Fruit fly (Drosophila melanogaster) whole organism, prepupa: Measurements from ENCODE around the gene CG31178.

Experiments used
- CG10631 ChIP-seq: fragments of 200-800 bp; sonication (Bioruptor generic); optimal IDR thresholded peaks from 2 replicates; lab custom pipeline; 2016; ENCODE audit warnings: missing biosample characterization, missing genetic modification characterization
- CG11294 ChIP-seq: fragments of 200-800 bp; sonication (Bioruptor generic); IDR thresholded peaks from 2 replicates; pipeline ENCODE4 v1.3.6; 2022; ENCODE audit warnings: missing biosample characterization, missing genetic modification characterization
- CG15336 ChIP-seq: fragments of 200-800 bp; sonication (Bioruptor generic); IDR thresholded peaks from 2 replicates; pipeline ENCODE4 v1.3.6; 2022; ENCODE audit warnings: missing biosample characterization, missing genetic modification characterization
- CG16779 ChIP-seq: fragments of 200-800 bp; sonication (Bioruptor generic); optimal IDR thresholded peaks from 3 replicates; lab custom pipeline; 2017; ENCODE audit warnings: missing biosample characterization, mild to moderate bottlenecking, missing genetic modification characterization
- CG31627 ChIP-seq: fragments of 200-800 bp; sonication (Bioruptor generic); optimal IDR thresholded peaks from 3 replicates; lab custom pipeline; 2016; ENCODE audit warnings: missing biosample characterization, missing genetic modification characterization
- CG32006 ChIP-seq: fragments of 200-800 bp; sonication (Bioruptor generic); optimal IDR thresholded peaks from 3 replicates; lab custom pipeline; 2017; ENCODE audit warnings: missing biosample characterization, mild to moderate bottlenecking, missing genetic modification characterization
- CG34406 ChIP-seq: fragments of 200-800 bp; sonication (Bioruptor generic); optimal IDR thresholded peaks from 3 replicates; lab custom pipeline; 2016; ENCODE audit warnings: missing biosample characterization, missing genetic modification characterization
- CG3919 ChIP-seq: fragments of 200-800 bp; sonication (Bioruptor generic); optimal IDR thresholded peaks from 3 replicates; lab custom pipeline; 2016; ENCODE audit warnings: missing biosample characterization, missing genetic modification characterization
- CG4318 ChIP-seq: fragments of 200-800 bp; sonication (Bioruptor generic); optimal IDR thresholded peaks from 3 replicates; lab custom pipeline; 2017; ENCODE audit warnings: missing biosample characterization, mild to moderate bottlenecking, missing genetic modification characterization
- CG6163 ChIP-seq: fragments of 200-800 bp; sonication (Bioruptor generic); IDR thresholded peaks from 3 replicates; pipeline ENCODE4 v1.3.6; 2022; ENCODE audit warnings: missing biosample characterization, missing genetic modification characterization
- CG6276 ChIP-seq: fragments of 200-800 bp; sonication (Bioruptor generic); optimal IDR thresholded peaks from 2 replicates; lab custom pipeline; 2017; ENCODE audit warnings: missing biosample characterization, mild to moderate bottlenecking, missing genetic modification characterization
- CG6792 ChIP-seq: fragments of 200-800 bp; sonication (Bioruptor generic); optimal IDR thresholded peaks from 3 replicates; lab custom pipeline; 2016; ENCODE audit warnings: missing biosample characterization, missing genetic modification characterization
- CG6854 ChIP-seq: fragments of 200-800 bp; sonication (Bioruptor generic); optimal IDR thresholded peaks from 2 replicates; lab custom pipeline; 2017; ENCODE audit warnings: missing biosample characterization, mild to moderate bottlenecking, missing genetic modification characterization
- CG7368 ChIP-seq: fragments of 200-800 bp; sonication (Bioruptor generic); optimal IDR thresholded peaks from 3 replicates; lab custom pipeline; 2016; ENCODE audit warnings: missing biosample characterization, missing genetic modification characterization
- CG8119 ChIP-seq: fragments of 200-800 bp; sonication (Bioruptor generic); IDR thresholded peaks from 3 replicates; pipeline ENCODE4 v1.3.6; 2022; ENCODE audit warnings: missing biosample characterization, missing genetic modification characterization
- CG8319 ChIP-seq: fragments of 200-800 bp; sonication (Bioruptor generic); optimal IDR thresholded peaks from 3 replicates; lab custom pipeline; 2016; ENCODE audit warnings: missing biosample characterization, missing genetic modification characterization
- CG9139 ChIP-seq: fragments of 200-800 bp; sonication (Bioruptor generic); optimal IDR thresholded peaks from 3 replicates; lab custom pipeline; 2017; ENCODE audit warnings: missing biosample characterization, mild to moderate bottlenecking, missing genetic modification characterization
- Eip75B ChIP-seq: fragments of 200-800 bp; sonication (Bioruptor generic); optimal IDR thresholded peaks from 3 replicates; lab custom pipeline; 2016; ENCODE audit warnings: missing biosample characterization, missing genetic modification characterization
- Eip78C ChIP-seq: fragments of 200-800 bp; sonication (Bioruptor generic); peaks from one replicate; lab custom pipeline; 2016; ENCODE audit warnings: missing biosample characterization, missing genetic modification characterization
- Eip93F ChIP-seq: fragments of 200-800 bp; sonication (Bioruptor generic); optimal IDR thresholded peaks from 2 replicates; lab custom pipeline; 2016; ENCODE audit warnings: missing biosample characterization, mild to moderate bottlenecking, missing genetic modification characterization
- Ets21C ChIP-seq: fragments of 200-800 bp; sonication (Bioruptor generic); optimal IDR thresholded peaks from 3 replicates; lab custom pipeline; 2016; ENCODE audit warnings: missing biosample characterization, missing genetic modification characterization
- Gug ChIP-seq: fragments of 200-800 bp; sonication (Bioruptor generic); IDR thresholded peaks from 2 replicates; pipeline ENCODE4 v1.3.6; 2022; ENCODE audit warnings: missing biosample characterization, missing genetic modification characterization
- Hr39 ChIP-seq: fragments of 200-800 bp; sonication (Bioruptor generic); optimal IDR thresholded peaks from 2 replicates; lab custom pipeline; 2016; ENCODE audit warnings: missing biosample characterization, missing genetic modification characterization
- Hr4 ChIP-seq: fragments of 200-800 bp; sonication (Bioruptor generic); optimal IDR thresholded peaks from 3 replicates; lab custom pipeline; 2016; ENCODE audit warnings: missing biosample characterization, missing genetic modification characterization
- Lpt ChIP-seq: fragments of 200-800 bp; sonication (Bioruptor generic); optimal IDR thresholded peaks from 3 replicates; lab custom pipeline; 2016; ENCODE audit warnings: missing biosample characterization, missing genetic modification characterization
- Met ChIP-seq: fragments of 200-800 bp; sonication (Bioruptor generic); optimal IDR thresholded peaks from 3 replicates; lab custom pipeline; 2016; ENCODE audit warnings: missing biosample characterization, missing genetic modification characterization
- OdsH ChIP-seq: fragments of 200-800 bp; sonication (Bioruptor generic); optimal IDR thresholded peaks from 3 replicates; lab custom pipeline; 2016; ENCODE audit warnings: missing biosample characterization, missing genetic modification characterization
- Smox ChIP-seq: fragments of 200-800 bp; sonication (Bioruptor generic); optimal IDR thresholded peaks from 3 replicates; lab custom pipeline; 2016; ENCODE audit warnings: missing biosample characterization, missing genetic modification characterization
- Sox15 ChIP-seq: fragments of 200-800 bp; sonication (Bioruptor generic); optimal IDR thresholded peaks from 3 replicates; lab custom pipeline; 2016; ENCODE audit warnings: missing biosample characterization, missing genetic modification characterization
- achi ChIP-seq: fragments of 200-800 bp; sonication (Bioruptor generic); optimal IDR thresholded peaks from 3 replicates; lab custom pipeline; 2016; ENCODE audit warnings: missing biosample characterization, missing genetic modification characterization
- acj6 ChIP-seq: fragments of 200-800 bp; sonication (Bioruptor generic); optimal IDR thresholded peaks from 3 replicates; lab custom pipeline; 2016; ENCODE audit warnings: missing biosample characterization, missing genetic modification characterization
- cyc ChIP-seq: fragments of 200-800 bp; sonication (Bioruptor generic); optimal IDR thresholded peaks from 3 replicates; lab custom pipeline; 2016; ENCODE audit warnings: missing biosample characterization, missing genetic modification characterization
- dac ChIP-seq: fragments of 200-800 bp; sonication (Bioruptor generic); optimal IDR thresholded peaks from 2 replicates; lab custom pipeline; 2017; ENCODE audit warnings: missing biosample characterization, mild to moderate bottlenecking, missing genetic modification characterization
- eg ChIP-seq: fragments of 200-800 bp; sonication (Bioruptor generic); IDR thresholded peaks from 3 replicates; pipeline ENCODE4 v1.3.6; 2022; ENCODE audit warnings: missing biosample characterization, missing genetic modification characterization
- esn ChIP-seq: fragments of 200-800 bp; sonication (Bioruptor generic); optimal IDR thresholded peaks from 2 replicates; lab custom pipeline; 2016; ENCODE audit warnings: missing biosample characterization, mild to moderate bottlenecking, missing genetic modification characterization, moderate library complexity
- fd59A ChIP-seq: fragments of 200-800 bp; sonication (Bioruptor generic); optimal IDR thresholded peaks from 2 replicates; lab custom pipeline; 2017; ENCODE audit warnings: missing biosample characterization, mild to moderate bottlenecking, missing genetic modification characterization, missing genetic modification reagents
- fd85E ChIP-seq: fragments of 200-800 bp; sonication (Bioruptor generic); optimal IDR thresholded peaks from 3 replicates; lab custom pipeline; 2016; ENCODE audit warnings: missing biosample characterization, missing genetic modification characterization
- fkh ChIP-seq: fragments of 200-800 bp; sonication (Bioruptor generic); optimal IDR thresholded peaks from 3 replicates; lab custom pipeline; 2017; ENCODE audit warnings: missing biosample characterization, mild to moderate bottlenecking, missing genetic modification characterization, moderate library complexity
- lz ChIP-seq: fragments of 200-800 bp; sonication (Bioruptor generic); optimal IDR thresholded peaks from 3 replicates; lab custom pipeline; 2016; ENCODE audit warnings: missing biosample characterization, missing genetic modification characterization
- net ChIP-seq: fragments of 200-800 bp; sonication (Bioruptor generic); optimal IDR thresholded peaks from 3 replicates; lab custom pipeline; 2016; ENCODE audit warnings: missing biosample characterization, missing genetic modification characterization
- salr ChIP-seq, 2 experiments: fragments of 200-800 bp; sonication (Bioruptor generic); optimal IDR thresholded peaks; 3 replicates each; lab custom pipeline; 2016 to 2018; ENCODE audit warnings: missing biosample characterization in 2 of 2, missing genetic modification characterization in 2 of 2, mild to moderate bottlenecking in 1 of 2
- spab ChIP-seq: fragments of 200-800 bp; sonication (Bioruptor generic); optimal IDR thresholded peaks from 2 replicates; lab custom pipeline; 2017; ENCODE audit warnings: missing biosample characterization, mild to moderate bottlenecking, missing genetic modification characterization, missing genetic modification reagents
- ss ChIP-seq, 2 experiments: fragments of 200-800 bp; sonication (Bioruptor generic); optimal IDR thresholded peaks; 2 replicates in 1 of 2; 3 replicates in 1 of 2; lab custom pipeline; 2017 to 2018; ENCODE audit warnings: mild to moderate bottlenecking in 2 of 2, missing biosample characterization in 2 of 2, missing genetic modification characterization in 2 of 2, moderate library complexity in 1 of 2
- svp ChIP-seq: fragments of 200-800 bp; sonication (Bioruptor generic); peaks from one replicate; lab custom pipeline; 2016; ENCODE audit warnings: missing biosample characterization, missing genetic modification characterization
- topi ChIP-seq: fragments of 200-800 bp; sonication (Bioruptor generic); optimal IDR thresholded peaks from 3 replicates; lab custom pipeline; 2016; ENCODE audit warnings: missing biosample characterization, missing genetic modification characterization
- vri ChIP-seq: fragments of 200-800 bp; sonication (Bioruptor generic); optimal IDR thresholded peaks from 3 replicates; lab custom pipeline; 2016; ENCODE audit warnings: missing biosample characterization, mild to moderate bottlenecking, missing genetic modification characterization

The CG31178 gene

dm6 chr3R:21857509-21857908, 16.0 kb upstream of the CG31178 start:
- TF ChIP-seq CG31627 (GFP tag; lab: Kevin White, UChicago) (peak; percentile 2), Hr39 (peak; percentile 17), CG7368 (GFP tag; lab: Kevin White, UChicago) (no peak), lz (peak; percentile 3), esn (GFP tag; lab: Kevin White, UChicago) (peak; percentile 4), CG4318 (GFP tag; lab: Kevin White, UChicago) (no peak), OdsH (GFP tag; lab: Kevin White, UChicago) (peak; percentile 3), svp (GFP tag; lab: Kevin White, UChicago) (peak; percentile 68), acj6 (GFP tag; lab: Kevin White, UChicago) (peak; percentile 8), Met (GFP tag; lab: Kevin White, UChicago) (peak; percentile 40), CG8119 (GFP tag; lab: Robert Waterston, UW) (0 out of 3 replicates have a peak, but pooled peaks have one; percentile 22), Eip78C (GFP tag; lab: Kevin White, UChicago) (peak; percentile 71), vri (GFP tag; lab: Kevin White, UChicago) (no peak), cyc (peak; percentile 19)

dm6 chr3R:21858290-21858875, 15.2 kb upstream of the CG31178 start:
- TF ChIP-seq eg (GFP tag; lab: Robert Waterston, UW) (peak; percentile 27; the same call in 1 of the 3 replicates), net (peak; percentile 17), Eip78C (GFP tag; lab: Kevin White, UChicago) (no peak), salr (GFP tag; optimal IDR thresholded peaks at IDR 0.05; lab: Kevin White, UChicago) (peak in 1 of 2 experiments; percentile 16)
- TF ChIP-seq, all 60 proteins: peak for 3

dm6 chr3R:21859509-21859908, 14.0 kb upstream of the CG31178 start:
- TF ChIP-seq Smox (GFP tag; lab: Kevin White, UChicago) (peak; percentile 96), Eip75B (GFP tag; lab: Kevin White, UChicago) (peak; percentile 96), cyc (peak; percentile 93), Sox15 (GFP tag; lab: Kevin White, UChicago) (peak; percentile 87), CG3919 (GFP tag; lab: Kevin White, UChicago) (peak; percentile 88), CG6163 (GFP tag; lab: Robert Waterston, UW) (peak; percentile 84), fd85E (GFP tag; lab: Kevin White, UChicago) (peak; percentile 39), CG34406 (GFP tag; lab: Kevin White, UChicago) (peak; percentile 91), Ets21C (GFP tag; lab: Kevin White, UChicago) (peak; percentile 95), ss (GFP tag; optimal IDR thresholded peaks at IDR 0.05; lab: Kevin White, UChicago) (peak; percentile 85 to 88), fkh (GFP tag; lab: Kevin White, UChicago) (no peak), Eip78C (GFP tag; lab: Kevin White, UChicago) (peak; percentile 98), CG15336 (GFP tag; lab: Robert Waterston, UW) (peak; percentile 90), net (peak; percentile 89), CG8319 (peak; percentile 75), CG31627 (GFP tag; lab: Kevin White, UChicago) (peak; percentile 96), CG4318 (GFP tag; lab: Kevin White, UChicago) (peak; percentile 86), CG8119 (GFP tag; lab: Robert Waterston, UW) (peak; percentile 89), Gug (GFP tag; lab: Robert Waterston, UW) (peak; percentile 69), CG9139 (GFP tag; lab: Kevin White, UChicago) (peak; percentile 63), spab (GFP tag; lab: Kevin White, UChicago) (peak; percentile 82), achi (GFP tag; lab: Kevin White, UChicago) (peak; percentile 92), Hr4 (GFP tag; lab: Kevin White, UChicago) (peak; percentile 90), dac (GFP tag; lab: Kevin White, UChicago) (peak; percentile 78), Lpt (GFP tag; lab: Kevin White, UChicago) (peak; percentile 73), topi (peak; percentile 94), CG6792 (GFP tag; lab: Kevin White, UChicago) (peak; percentile 94), salr (GFP tag; optimal IDR thresholded peaks at IDR 0.05; lab: Kevin White, UChicago) (peak; percentile 70 to 81), CG6854 (GFP tag; lab: Kevin White, UChicago) (peak; percentile 87), Eip93F (GFP tag; lab: Kevin White, UChicago) (peak; percentile 93), CG6276 (peak; percentile 78), CG11294 (peak; percentile 53; the same call in 1 of the 2 replicates), eg (GFP tag; lab: Robert Waterston, UW) (peak; percentile 79), svp (GFP tag; lab: Kevin White, UChicago) (peak; percentile 99), CG32006 (GFP tag; lab: Kevin White, UChicago) (peak; percentile 94), fd59A (GFP tag; lab: Kevin White, UChicago) (peak; percentile 70), CG10631 (GFP tag; lab: Kevin White, UChicago) (peak; percentile 88), CG16779 (tag; lab: Kevin White, UChicago) (peak; percentile 76)
